Worm (Caenorhabditis elegans): ENCODE measurements around the gene C02B10.6.

DNA sequence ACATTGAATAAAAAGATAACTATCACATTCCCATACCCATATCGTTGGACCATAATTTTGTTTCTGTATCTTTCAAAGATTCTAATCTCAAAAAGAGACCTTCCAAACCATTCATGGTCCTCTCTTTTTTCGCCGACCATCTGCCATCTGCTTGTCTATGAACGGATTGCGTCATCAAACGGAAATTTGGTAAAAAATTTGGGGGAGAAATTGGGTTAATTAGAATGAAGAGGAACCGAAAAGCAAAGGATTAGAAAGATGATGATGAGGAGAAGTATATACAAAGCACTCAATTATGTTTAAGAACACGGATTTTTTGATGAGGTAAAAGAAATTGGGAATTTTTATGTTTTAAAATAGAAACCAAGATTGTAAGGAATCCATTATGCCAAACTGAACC lies 39.2 kb downstream of the C02B10.6 start:
- TF ChIP-seq nhr-25 (tag; optimal IDR thresholded peaks at IDR 0.05): no peak
- TF ChIP-seq ceh-28 (tag; optimal IDR thresholded peaks at IDR 0.05): no peak
- TF ChIP-seq ztf-11 (tag; optimal IDR thresholded peaks at IDR 0.05): no peak
